Worm (Caenorhabditis elegans) whole organism, young adult: ENCODE data around the gene Y47D7A.2.

Source experiments
- B0019.2 ChIP-seq: fragments of 200-800 bp; sonication (Bioruptor generic); conservative IDR thresholded peaks from 2 replicates; pipeline ENCODE4 v1.3.6; 2022; ENCODE audit warnings: missing genetic modification reagents, missing genetic modification characterization, missing compliant biosample characterization
- B0035.1 ChIP-seq: sonication (generic microtip); optimal IDR thresholded peaks from 2 replicates; lab custom pipeline; 2016; ENCODE audit warnings: missing genetic modification characterization, mild to moderate bottlenecking, missing compliant biosample characterization, missing genotype, missing genetic modification reagents
- B0261.1 ChIP-seq: sonication (generic microtip); optimal IDR thresholded peaks from 2 replicates; lab custom pipeline; 2016; ENCODE audit warnings: mild to moderate bottlenecking, missing genetic modification characterization, moderate library complexity, missing compliant biosample characterization
- D2030.7 ChIP-seq: fragments of 200-800 bp; sonication (Bioruptor generic); IDR thresholded peaks from 2 replicates; pipeline ENCODE4 v1.3.6; 2022; ENCODE audit warnings: missing genetic modification reagents, missing genetic modification characterization, missing compliant biosample characterization
- F49E8.2 ChIP-seq: sonication (generic microtip); optimal IDR thresholded peaks from 3 replicates; lab custom pipeline; 2017; ENCODE audit warnings: missing genetic modification characterization, mild to moderate bottlenecking, missing compliant biosample characterization, antibody characterized with exemption, moderate library complexity; ENCODE audit not compliant: insufficient read depth
- F55B11.4 ChIP-seq: sonication (generic microtip); optimal IDR thresholded peaks from 2 replicates; lab custom pipeline; 2016; ENCODE audit warnings: missing compliant biosample characterization, missing genetic modification characterization, borderline replicate concordance; ENCODE audit not compliant: insufficient read depth
- F57A8.1 ChIP-seq: fragments of 200-800 bp; sonication (Bioruptor generic); optimal IDR thresholded peaks from 2 replicates; lab custom pipeline; 2018; ENCODE audit warnings: mild to moderate bottlenecking, missing genetic modification characterization, moderate library complexity, missing compliant biosample characterization
- Y56A3A.18 ChIP-seq: fragments of 200-800 bp; sonication (Bioruptor generic); IDR thresholded peaks from 2 replicates; pipeline ENCODE4 v1.3.6; 2022; ENCODE audit warnings: missing genetic modification reagents, missing genetic modification characterization, missing compliant biosample characterization
- Y79H2A.3 ChIP-seq: fragments of 200-800 bp; sonication (Bioruptor generic); conservative IDR thresholded peaks from 2 replicates; pipeline ENCODE4 v1.3.6; 2022; ENCODE audit warnings: missing genetic modification reagents, missing genetic modification characterization, missing compliant biosample characterization
- ama-1 ChIP-seq, 3 experiments: fragments of 150-350 bp in 1 of 3; sonication (generic microtip) in 2 of 3; optimal IDR thresholded peaks; 2 replicates each; lab custom pipeline; 2014 to 2018; ENCODE audit warnings: missing biosample characterization in 2 of 3, missing genetic modification characterization in 2 of 3, missing genetic modification reagents in 2 of 3
- athp-1 ChIP-seq: sonication (generic microtip); optimal IDR thresholded peaks from 2 replicates; lab custom pipeline; 2017; ENCODE audit warnings: mild to moderate bottlenecking, missing genetic modification characterization, missing compliant biosample characterization
- cebp-1 ChIP-seq, 2 experiments: fragments of 200-800 bp in 1 of 2; sonication (Bioruptor generic) in 1 of 2; sonication (generic microtip) in 1 of 2; IDR thresholded peaks in 1 of 2; optimal IDR thresholded peaks in 1 of 2; 2 replicates each; pipeline versions ENCODE4 v1.3.6 to Lab custom; 2017 to 2022; ENCODE audit warnings: missing compliant biosample characterization in 2 of 2, missing genetic modification characterization in 2 of 2, mild to moderate bottlenecking in 1 of 2, missing genetic modification reagents in 1 of 2, moderate library complexity in 1 of 2
- die-1 ChIP-seq: sonication (generic microtip); optimal IDR thresholded peaks from 2 replicates; lab custom pipeline; 2016; ENCODE audit warnings: missing genotype, mild to moderate bottlenecking, missing genetic modification characterization, missing compliant biosample characterization
- egrh-3 ChIP-seq: fragments of 200-800 bp; sonication (Bioruptor generic); IDR thresholded peaks from 2 replicates; pipeline ENCODE4 v1.3.6; 2022; ENCODE audit warnings: missing genetic modification reagents, missing genetic modification characterization, missing compliant biosample characterization
- ekl-4 ChIP-seq: fragments of 200-800 bp; sonication (Bioruptor generic); IDR thresholded peaks from 2 replicates; pipeline ENCODE4 v1.3.6; 2022; ENCODE audit warnings: missing genetic modification reagents, missing genetic modification characterization, missing compliant biosample characterization
- hmg-20 ChIP-seq: fragments of 200-800 bp; sonication (Bioruptor generic); IDR thresholded peaks from 2 replicates; pipeline ENCODE4 v1.3.6; 2022; ENCODE audit warnings: missing genetic modification reagents, missing genetic modification characterization, missing compliant biosample characterization
- hrde-1 ChIP-seq: sonication (generic microtip); optimal IDR thresholded peaks from 2 replicates; lab custom pipeline; 2016; ENCODE audit warnings: missing genetic modification characterization, mild to moderate bottlenecking, missing compliant biosample characterization, moderate library complexity, missing genotype, missing genetic modification reagents, borderline replicate concordance
- lsl-1 ChIP-seq: fragments of 200-800 bp; sonication (Bioruptor generic); optimal IDR thresholded peaks from 2 replicates; lab custom pipeline; 2018; ENCODE audit warnings: mild to moderate bottlenecking, missing genetic modification characterization, moderate library complexity, missing compliant biosample characterization
- madf-6 ChIP-seq: fragments of 200-800 bp; sonication (Bioruptor generic); IDR thresholded peaks from 2 replicates; pipeline ENCODE4 v1.3.6; 2022; ENCODE audit warnings: missing genetic modification reagents, missing genetic modification characterization, missing compliant biosample characterization
- madf-8 ChIP-seq: fragments of 200-800 bp; sonication (Bioruptor generic); conservative IDR thresholded peaks from 2 replicates; pipeline ENCODE4 v1.3.6; 2022; ENCODE audit warnings: missing genetic modification reagents, missing genetic modification characterization, missing compliant biosample characterization
- nfyb-1 ChIP-seq: fragments of 200-800 bp; sonication (Bioruptor generic); IDR thresholded peaks from 2 replicates; pipeline ENCODE4 v1.3.6; 2022; ENCODE audit warnings: missing genetic modification reagents, missing genetic modification characterization, missing compliant biosample characterization
- nhr-120 ChIP-seq: fragments of 200-800 bp; sonication (Bioruptor generic); IDR thresholded peaks from 2 replicates; pipeline ENCODE4 v1.3.6; 2022; ENCODE audit warnings: missing genetic modification characterization, missing compliant biosample characterization
- nhr-27 ChIP-seq: fragments of 200-800 bp; sonication (Bioruptor generic); optimal IDR thresholded peaks from 2 replicates; lab custom pipeline; 2018; ENCODE audit warnings: mild to moderate bottlenecking, missing genetic modification characterization, moderate library complexity, missing compliant biosample characterization
- pha-4 ChIP-seq: fragments of 150-350 bp; sonication (generic microtip); optimal IDR thresholded peaks from 2 replicates; lab custom pipeline; 2014; ENCODE audit warnings: missing biosample characterization, missing genetic modification reagents, missing genetic modification characterization
- rec-8 ChIP-seq, 2 experiments: sonication (generic microtip); optimal IDR thresholded peaks; 2 replicates each; lab custom pipeline; 2016; ENCODE audit warnings: mild to moderate bottlenecking in 2 of 2, missing genetic modification characterization in 2 of 2, missing genetic modification reagents in 2 of 2, missing genotype in 2 of 2, missing biosample characterization in 1 of 2, missing compliant biosample characterization in 1 of 2, moderate library complexity in 1 of 2
- sea-2 ChIP-seq: fragments of 200-800 bp; sonication (Bioruptor generic); IDR thresholded peaks from 2 replicates; pipeline ENCODE4 v1.3.6; 2022; ENCODE audit warnings: missing genetic modification characterization, missing compliant biosample characterization
- snpc-1.3 ChIP-seq: sonication (generic microtip); optimal IDR thresholded peaks from 2 replicates; lab custom pipeline; 2017; ENCODE audit warnings: missing genetic modification characterization, mild to moderate bottlenecking, missing compliant biosample characterization, antibody characterized with exemption, moderate library complexity, missing genotype, missing genetic modification reagents; ENCODE audit not compliant: insufficient read depth
- snpc-3.4 ChIP-seq: sonication (generic microtip); optimal IDR thresholded peaks from 2 replicates; lab custom pipeline; 2017; ENCODE audit warnings: missing genetic modification characterization, mild to moderate bottlenecking, missing compliant biosample characterization, antibody characterized with exemption, moderate library complexity, missing genotype, missing genetic modification reagents
- snpc-4 ChIP-seq, 5 experiments: fragments of 150-350 bp in 1 of 5; sonication (generic microtip) in 4 of 5; optimal IDR thresholded peaks; 2 replicates each; lab custom pipeline; 2014 to 2018; ENCODE audit warnings: missing genetic modification characterization in 5 of 5, missing biosample characterization in 3 of 5, antibody characterized with exemption in 2 of 5, mild to moderate bottlenecking in 2 of 5, missing compliant biosample characterization in 2 of 5, missing genotype in 2 of 5, moderate library complexity in 2 of 5, missing genetic modification reagents in 1 of 5
- tbp1 ChIP-seq: fragments of 200-800 bp; sonication (Bioruptor generic); optimal IDR thresholded peaks from 2 replicates; lab custom pipeline; 2018; ENCODE audit warnings: mild to moderate bottlenecking, missing genetic modification characterization, missing compliant biosample characterization
- tbx-9 ChIP-seq: sonication (generic microtip); optimal IDR thresholded peaks from 2 replicates; lab custom pipeline; 2016; ENCODE audit warnings: borderline replicate concordance, missing genetic modification characterization, inconsistent platforms, missing compliant biosample characterization
- zfh-2 ChIP-seq: fragments of 200-800 bp; sonication (Bioruptor generic); conservative IDR thresholded peaks from 2 replicates; pipeline ENCODE4 v1.3.6; 2022; ENCODE audit warnings: missing genetic modification reagents, missing genetic modification characterization, missing compliant biosample characterization
- ztf-28 ChIP-seq: fragments of 200-800 bp; sonication (Bioruptor generic); IDR thresholded peaks from 2 replicates; pipeline ENCODE4 v1.3.6; 2022; ENCODE audit warnings: missing genetic modification reagents, missing genetic modification characterization, missing compliant biosample characterization

Y47D7A.2 gene

ce11 chrV:4371309-4371933, 48.7 kb upstream of the Y47D7A.2 start, which contains the start of the genes gmpr-1 and fipp-1 (continued):
- TF ChIP-seq nhr-27 (tag; lab: Kevin White, UChicago) (no peak), pha-4 (tag; lab: Kevin White, UChicago) (no peak), tbx-9 (tag; lab: Kevin White, UChicago) (no peak), snpc-1.3 (tag; lab: Kevin White, UChicago) (no peak), ztf-28 (GFP tag; lab: Robert Waterston, UW) (no peak), F57A8.1 (GFP tag; lab: Kevin White, UChicago) (no peak)

ce11 chrV:4372986-4373385, 47.1 kb upstream of the Y47D7A.2 start:
- TF ChIP-seq Y56A3A.18 (GFP tag; lab: Robert Waterston, UW) (no peak), zfh-2 (GFP tag; lab: Robert Waterston, UW) (peak; percentile 85), B0261.1 (no peak), egrh-3 (GFP tag; lab: Robert Waterston, UW) (peak; percentile 51; the same call in 1 of the 2 replicates)
- TF ChIP-seq, all 124 proteins: peak for 2

ce11 chrV:4373656-4374055, 46.4 kb upstream of the Y47D7A.2 start:
- TF ChIP-seq F55B11.4 (tag; lab: Kevin White, UChicago) (no peak), nhr-120 (GFP tag; lab: Robert Waterston, UW) (no peak), hrde-1 (tag; lab: Kevin White, UChicago) (peak; percentile 15), cebp-1 (GFP tag; IDR thresholded peaks at IDR 0.05; lab: Robert Waterston, UW) (no peak), cebp-1 (tag; optimal IDR thresholded peaks at IDR 0.05; lab: Kevin White, UChicago) (peak; percentile 14), Y79H2A.3 (GFP tag; lab: Robert Waterston, UW) (peak; percentile 76; the same call in 1 of the 2 replicates), athp-1 (tag; lab: Kevin White, UChicago) (peak; percentile 35), B0261.1 (no peak), B0035.1 (tag; lab: Kevin White, UChicago) (no peak), snpc-4 (GFP tag; optimal IDR thresholded peaks at IDR 0.05; lab: Kevin White, UChicago) (no peak), snpc-4 (tag; optimal IDR thresholded peaks at IDR 0.05; lab: Kevin White, UChicago) (peak in 1 of 4 experiments; percentile 0), madf-6 (peak; percentile 59), lsl-1 (GFP tag; lab: Kevin White, UChicago) (peak; percentile 14), madf-8 (GFP tag; lab: Robert Waterston, UW) (0 out of 2 replicates have a peak, but pooled peaks have one; percentile 14), B0019.2 (no peak), ama-1 (optimal IDR thresholded peaks at IDR 0.05; lab: Kevin White, UChicago) (no peak), ama-1 (GFP tag; optimal IDR thresholded peaks at IDR 0.05; lab: Kevin White, UChicago) (peak; percentile 15 to 52), die-1 (no peak), hmg-20 (no peak), F49E8.2 (tag; lab: Kevin White, UChicago) (peak; percentile 23), snpc-3.4 (peak; percentile 44), D2030.7 (GFP tag; lab: Robert Waterston, UW) (0 out of 2 replicates have a peak, but pooled peaks have one; percentile 28), snpc-1.3 (tag; lab: Kevin White, UChicago) (peak; percentile 51), tbp1 (GFP tag; lab: Kevin White, UChicago) (no peak), sea-2 (GFP tag; lab: Robert Waterston, UW) (no peak), ekl-4 (0 out of 2 replicates have a peak, but pooled peaks have one; percentile 44), rec-8 (tag; optimal IDR thresholded peaks at IDR 0.05; lab: Kevin White, UChicago) (peak in 1 of 2 experiments; percentile 24), nfyb-1 (GFP tag; lab: Robert Waterston, UW) (0 out of 2 replicates have a peak, but pooled peaks have one; percentile 34)
